Worm (Caenorhabditis elegans) whole organism, mixed stage, embryonic: ENCODE measurements around the gene fbxa-137.

Source experiments
- lin-13 ChIP-seq: fragments of 150-350 bp; optimal IDR thresholded peaks from 2 replicates; lab custom pipeline; 2014; ENCODE audit warnings: missing biosample characterization, missing genetic modification characterization
- lsy-2 ChIP-seq: fragments of 150-350 bp; optimal IDR thresholded peaks from 2 replicates; lab custom pipeline; 2014; ENCODE audit warnings: missing biosample characterization, missing genetic modification characterization
- mab-5 ChIP-seq: fragments of 150-350 bp; optimal IDR thresholded peaks from 2 replicates; lab custom pipeline; 2014; ENCODE audit warnings: missing biosample characterization, missing genetic modification characterization
- nhr-76 ChIP-seq: sonication (generic microtip); optimal IDR thresholded peaks from 2 replicates; lab custom pipeline; 2017; ENCODE audit warnings: missing biosample characterization, missing genetic modification characterization
- snpc-4 ChIP-seq: fragments of 150-350 bp; optimal IDR thresholded peaks from 2 replicates; lab custom pipeline; 2014; ENCODE audit warnings: missing biosample characterization, missing genetic modification characterization
- tbx-8 ChIP-seq: fragments of 200-800 bp; sonication (Bioruptor generic); optimal IDR thresholded peaks from 2 replicates; lab custom pipeline; 2018; ENCODE audit warnings: mild to moderate bottlenecking, missing genetic modification characterization, moderate library complexity, missing compliant biosample characterization
- unc-120 ChIP-seq: sonication (generic microtip); optimal IDR thresholded peaks from 2 replicates; lab custom pipeline; 2017; ENCODE audit warnings: missing genetic modification characterization, missing compliant biosample characterization; ENCODE audit not compliant: poor library complexity, severe bottlenecking
- unc-39 ChIP-seq: fragments of 150-350 bp; optimal IDR thresholded peaks from 2 replicates; lab custom pipeline; 2014; ENCODE audit warnings: missing biosample characterization, missing genetic modification characterization
- unc-62 ChIP-seq: fragments of 150-350 bp; optimal IDR thresholded peaks from 2 replicates; lab custom pipeline; 2014; ENCODE audit warnings: missing biosample characterization, missing genetic modification reagents, missing genetic modification characterization
- ztf-11 ChIP-seq: fragments of 150-350 bp; optimal IDR thresholded peaks from 2 replicates; lab custom pipeline; 2014; ENCODE audit warnings: missing biosample characterization, missing genetic modification characterization

DNA sequence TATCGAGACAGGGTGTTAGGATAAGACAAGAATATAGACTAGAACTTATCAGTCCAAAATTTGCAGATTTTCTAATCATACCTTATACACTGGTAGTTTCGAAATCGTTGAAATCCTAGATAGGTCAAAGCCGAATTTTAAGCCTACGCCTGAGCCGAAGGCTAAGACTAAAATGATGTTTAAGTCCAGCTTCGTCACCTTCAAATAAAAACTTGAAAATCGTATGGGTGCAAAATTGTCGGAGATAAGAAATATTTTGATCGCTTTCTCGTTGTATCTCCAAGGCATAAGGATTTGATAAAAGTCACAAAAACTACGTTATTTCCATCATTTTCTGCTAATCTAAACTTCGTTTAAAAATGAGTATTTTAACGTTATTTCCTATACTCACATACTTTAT lies 18.0 kb upstream of the fbxa-137 start, which contains the start of gene F41B5.12:
- TF ChIP-seq unc-62 (GFP tag; lab: Kevin White, UChicago) (no peak), tbx-8 (GFP tag; lab: Kevin White, UChicago) (no peak), nhr-76 (tag; lab: Kevin White, UChicago) (no peak), ztf-11 (no peak), lsy-2 (tag; lab: Kevin White, UChicago) (no peak), lin-13 (tag; lab: Kevin White, UChicago) (no peak), unc-120 (tag; lab: Kevin White, UChicago) (no peak), mab-5 (tag; lab: Kevin White, UChicago) (no peak), snpc-4 (tag; lab: Kevin White, UChicago) (no peak), unc-39 (no peak)
